Fruit fly (Drosophila melanogaster): ENCODE results near the gene CG4119.

- no peak for TF ChIP-seq EcR (GFP tag; optimal IDR thresholded peaks at IDR 0.05)
- no peak for TF ChIP-seq CG8478 (optimal IDR thresholded peaks at IDR 0.05)
- TF ChIP-seq Dll (optimal IDR thresholded peaks at IDR 0.05): no peak
- TF ChIP-seq pan (optimal IDR thresholded peaks at IDR 0.05): no peak
- no peak for TF ChIP-seq psq (optimal IDR thresholded peaks at IDR 0.05)
These were observed 15.9 kb upstream of the CG4119 start for dm6 chrX:5649998-5650397.

All from whole organism.